Fruit fly (Drosophila melanogaster) whole organism, larva: Measurements from ENCODE around the gene Cht2.

Experiments
- noc ChIP-seq: fragments of 200-800 bp; sonication (Bioruptor generic); optimal IDR thresholded peaks from 3 replicates; lab custom pipeline; 2019; ENCODE audit warnings: missing biosample characterization, mild to moderate bottlenecking, missing genetic modification characterization, moderate library complexity

Cht2 gene

DNA sequence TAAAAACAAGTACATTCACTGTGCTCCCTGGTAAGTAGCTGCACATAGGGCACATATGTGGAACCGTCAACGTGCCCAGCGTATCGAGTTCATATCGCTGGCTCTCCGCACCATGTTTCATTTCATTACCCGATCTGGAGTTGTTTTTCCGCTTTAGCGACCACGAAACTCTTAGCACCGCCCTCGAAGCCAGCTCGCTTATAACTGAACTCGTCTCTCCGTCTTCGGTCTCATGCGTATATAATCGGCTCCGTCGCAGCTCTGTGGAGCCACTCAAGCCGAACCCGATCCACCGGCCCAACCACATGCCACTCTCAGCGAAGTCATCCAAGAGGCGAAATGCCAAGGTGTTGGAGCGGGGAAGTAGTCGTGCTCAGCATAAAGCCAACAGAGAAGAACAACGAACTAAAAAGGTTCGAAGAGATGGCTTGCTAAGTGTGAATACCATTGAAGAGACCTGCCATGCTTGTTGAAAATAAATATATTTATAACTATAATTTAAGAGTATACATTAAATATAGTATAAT is at the start of gene Cht2:
Cht2 (minus strand) TSS at position 477 of the 527 bp plus-strand sequence.
- no peak for TF ChIP-seq noc (tag; lab: Kevin White, UChicago)

DNA sequence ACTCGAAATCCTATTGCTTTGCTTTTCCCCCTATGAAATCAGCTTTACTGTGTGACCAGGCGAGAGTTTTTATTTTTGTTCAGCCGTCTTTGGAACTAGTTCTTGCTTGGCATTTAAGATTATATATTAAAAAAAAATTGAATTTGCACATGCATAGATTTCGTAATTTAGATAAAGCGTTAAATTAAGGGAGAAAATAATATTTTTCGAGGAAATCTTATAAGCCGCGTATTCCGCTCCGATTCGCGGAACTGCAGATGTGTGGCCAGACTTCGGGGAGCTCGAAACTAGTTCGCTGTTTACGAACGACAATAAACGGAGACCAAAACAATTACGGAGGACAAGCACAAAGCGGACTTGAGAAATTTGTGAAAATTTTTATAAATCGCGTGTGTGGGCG is 47.1 kb upstream of the Cht2 start, which contains the start of the genes JTBR and CG42676:
JTBR (minus strand) TSS at position 55 of the 400 bp plus-strand sequence.
CG42676 (plus strand) TSS at position 306 of the 400 bp plus-strand sequence.
- no peak for TF ChIP-seq noc (tag; lab: Kevin White, UChicago)

- no peak for TF ChIP-seq noc (tag; lab: Kevin White, UChicago)
Measured at dm6 chr3L:1798649-1799048, 42.9 kb upstream of the Cht2 start, which contains the start of gene Patj. TSS of gene Patj (plus strand) at chr3L:1798803.

DNA sequence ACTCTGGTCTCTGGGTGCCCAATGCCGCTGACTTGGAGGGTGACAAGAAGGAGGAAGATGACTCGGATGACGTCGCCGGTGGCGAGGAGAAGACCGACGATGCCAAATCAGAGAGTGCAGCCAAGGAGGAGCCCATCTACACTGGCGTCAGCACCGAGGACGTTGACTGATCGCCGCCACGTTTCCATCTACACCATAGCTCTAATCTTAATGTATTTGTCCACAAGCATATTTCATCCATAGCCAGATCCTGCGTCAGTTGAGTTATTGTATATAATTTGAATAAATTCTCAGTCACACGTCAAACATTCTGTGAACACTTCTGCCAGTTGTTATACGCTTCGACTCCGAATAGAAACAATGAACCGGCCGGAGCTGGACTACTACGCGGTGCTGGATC is 41.3 kb upstream of the Cht2 start, which contains the start of gene CG12020:
CG12020 (plus strand) TSS at position 301 of the 400 bp plus-strand sequence.
- TF ChIP-seq noc (tag; lab: Kevin White, UChicago), result no peak

dm6 chr3L:1794943-1795696 is 39.4 kb upstream of the Cht2 start, which contains the start of the genes alpha-Spec, dlt and Cdc37:
TSS of gene alpha-Spec (minus strand) at chr3L:1795328.
TSS of gene dlt (minus strand) at chr3L:1795328.
TSS of gene Cdc37 (plus strand) at chr3L:1795392.
- no peak for TF ChIP-seq noc (tag; lab: Kevin White, UChicago)

dm6 chr3L:1794164-1794942 is 38.6 kb upstream of the Cht2 start:
- TF ChIP-seq noc (tag; lab: Kevin White, UChicago), result peak; percentile 58

DNA sequence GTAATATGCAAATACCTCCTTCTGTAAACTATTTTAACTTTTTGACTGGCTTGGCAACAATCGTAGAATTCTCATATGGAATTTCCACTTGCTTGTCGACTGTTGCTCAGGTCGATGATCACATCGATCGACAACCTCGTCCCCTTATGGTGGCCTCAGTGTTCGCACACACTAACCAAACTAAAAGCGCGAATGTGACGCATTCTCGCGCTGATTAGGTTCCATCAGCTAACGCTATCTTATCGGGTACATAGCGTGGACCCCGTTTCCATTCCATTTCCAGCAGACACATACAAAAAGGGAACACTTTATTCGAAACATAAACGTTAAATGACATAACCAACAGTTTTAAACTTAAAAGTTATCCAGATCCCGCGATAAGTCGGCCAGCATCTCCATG is 33.6 kb upstream of the Cht2 start:
- peak; percentile 6 for TF ChIP-seq noc (tag; lab: Kevin White, UChicago)

DNA sequence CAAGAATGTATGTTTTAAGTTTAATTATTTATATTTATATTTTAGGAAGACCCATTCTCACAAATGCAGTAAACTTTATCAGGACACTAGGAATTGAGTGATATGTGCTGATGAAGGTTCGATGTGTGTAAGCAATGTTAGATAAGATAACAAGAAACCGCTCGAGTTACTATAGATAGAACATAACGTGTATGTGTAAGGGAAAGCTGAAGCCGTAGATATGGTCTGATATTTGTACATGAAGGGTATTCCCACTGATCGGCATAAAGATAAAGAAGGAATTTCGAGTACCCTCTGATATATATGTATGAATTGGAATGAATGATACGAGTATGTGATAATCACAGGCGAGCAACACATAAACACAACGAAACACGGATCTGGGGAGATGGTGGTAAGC is 28.4 kb upstream of the Cht2 start:
- no peak for TF ChIP-seq noc (tag; lab: Kevin White, UChicago)

DNA sequence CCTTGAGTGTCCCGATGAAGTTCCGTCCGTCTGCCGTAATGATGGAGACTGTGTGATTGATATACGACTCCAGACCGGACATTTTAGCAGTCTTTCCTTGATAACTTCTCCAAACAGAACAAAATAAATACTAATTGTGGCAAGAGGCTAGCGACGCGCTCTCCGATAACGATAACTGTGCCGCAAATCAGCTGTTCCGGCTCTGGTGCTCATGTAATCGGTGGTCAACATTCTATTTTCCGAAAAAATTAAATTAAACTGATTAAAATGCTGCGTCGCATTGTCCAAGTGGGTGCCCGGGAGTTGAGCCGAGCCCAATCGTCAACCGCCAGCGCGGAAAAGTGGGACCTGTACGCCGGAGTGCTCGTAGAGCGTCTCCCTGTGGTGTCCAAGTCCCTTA is 21.5 kb upstream of the Cht2 start, which contains the start of the genes CG2021 and mRpL46:
CG2021 (minus strand) TSS at position 163 of the 400 bp plus-strand sequence.
mRpL46 (plus strand) TSS at position 191 of the 400 bp plus-strand sequence.
- TF ChIP-seq noc (tag; lab: Kevin White, UChicago), result no peak

DNA sequence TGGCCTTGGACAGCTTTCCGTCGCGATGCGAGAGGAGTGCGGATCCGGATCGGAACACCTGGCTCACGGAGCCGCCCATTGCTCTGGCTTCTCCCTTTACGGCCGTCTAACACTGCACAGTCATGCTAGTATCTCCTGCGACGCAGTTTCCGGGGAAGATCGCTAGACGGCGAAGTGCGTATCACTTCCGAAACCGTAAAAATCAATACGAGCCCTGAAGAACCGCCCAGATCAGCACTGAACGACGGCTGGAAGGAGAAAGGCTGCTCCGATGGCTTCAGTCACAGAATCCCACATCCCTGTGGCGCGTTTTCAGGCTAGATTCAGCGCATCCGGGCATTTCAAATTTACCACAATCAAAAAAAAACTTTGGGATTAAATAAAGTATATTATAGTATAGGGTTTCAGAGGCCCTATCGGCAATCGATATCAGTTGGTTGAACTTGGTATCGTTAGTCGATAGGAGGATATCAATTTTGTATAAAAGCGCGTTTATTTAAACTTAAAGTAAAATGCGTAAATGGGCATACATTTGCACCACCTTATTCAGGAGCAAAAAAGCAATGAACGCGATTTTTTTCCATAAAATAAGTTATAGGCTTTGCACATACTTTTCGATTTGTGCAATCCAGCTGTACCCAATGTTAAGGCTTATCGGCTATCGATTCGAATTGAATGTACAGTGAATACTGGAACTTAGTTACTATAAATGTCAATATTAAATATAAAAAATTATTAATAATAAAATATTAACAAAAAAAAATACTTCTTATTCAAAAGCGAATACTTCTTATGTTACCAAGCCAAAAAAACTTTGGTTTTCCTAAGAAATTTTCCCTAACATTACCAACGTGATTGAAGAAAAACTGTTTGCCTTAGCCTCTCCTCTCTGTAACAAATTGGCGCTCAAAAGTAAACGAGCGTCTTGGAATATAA is 19.2 kb upstream of the Cht2 start, which contains the start of the genes CG13933 and PolD2:
CG13933 (minus strand) TSS at position 435 of the 936 bp plus-strand sequence.
PolD2 (plus strand) TSS at position 921 of the 936 bp plus-strand sequence.
- TF ChIP-seq noc (tag; lab: Kevin White, UChicago), result peak; percentile 80

DNA sequence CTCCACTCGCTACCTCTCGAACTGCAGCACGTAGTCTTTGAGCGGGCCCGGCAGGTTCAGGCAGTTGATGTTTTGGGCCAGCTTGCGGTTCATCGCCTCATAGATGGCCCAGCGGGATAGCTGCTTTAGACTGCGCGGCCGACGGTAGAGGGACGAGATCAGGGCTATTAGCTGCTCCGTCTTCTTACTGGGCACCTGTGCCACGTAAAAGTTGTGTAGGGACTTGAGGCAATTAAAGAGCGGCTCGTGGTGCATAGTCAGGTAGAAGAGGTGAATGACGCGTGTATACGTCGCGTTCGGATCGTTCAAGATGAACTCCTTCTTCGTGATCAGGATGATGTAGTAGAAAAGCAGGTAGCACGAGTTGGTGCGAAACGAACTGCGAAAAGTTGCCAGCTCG is 16.9 kb upstream of the Cht2 start:
- no peak for TF ChIP-seq noc (tag; lab: Kevin White, UChicago)

DNA sequence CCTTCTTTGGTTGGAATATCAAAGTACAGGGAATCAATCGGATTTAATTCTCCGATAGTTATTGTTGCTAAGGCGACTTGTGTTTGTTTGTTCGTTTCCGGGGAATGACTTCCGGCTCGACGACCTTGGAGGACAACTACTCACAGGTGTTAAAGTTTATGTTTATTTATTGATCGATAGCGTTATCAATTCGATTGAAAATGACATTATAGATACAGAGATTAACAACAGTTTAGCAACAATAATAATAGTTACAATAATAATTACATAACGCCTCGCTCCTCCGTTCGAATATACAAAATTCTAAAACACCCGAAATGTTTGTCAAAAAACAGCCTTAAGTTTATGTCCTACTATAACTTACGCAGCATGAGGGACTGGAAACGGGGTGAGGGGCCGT is 15.9 kb upstream of the Cht2 start, which contains the start of gene Dhc62B:
Dhc62B (minus strand) TSS at position 101 of the 400 bp plus-strand sequence.
- TF ChIP-seq noc (tag; lab: Kevin White, UChicago), result no peak

- TF ChIP-seq noc (tag; lab: Kevin White, UChicago), result no peak
Measured at dm6 chr3L:1756143-1756542, 409 bp upstream of the Cht2 start, which contains the start of gene CG8001. TSS of gene CG8001 (plus strand) at chr3L:1756159.

- TF ChIP-seq noc (tag; lab: Kevin White, UChicago), result no peak
Measured at dm6 chr3L:1754935-1755334, 799 bp downstream of the Cht2 start.
